Fruit fly (Drosophila melanogaster): ENCODE results near the gene Ppm1.

Ppm1 gene

DNA sequence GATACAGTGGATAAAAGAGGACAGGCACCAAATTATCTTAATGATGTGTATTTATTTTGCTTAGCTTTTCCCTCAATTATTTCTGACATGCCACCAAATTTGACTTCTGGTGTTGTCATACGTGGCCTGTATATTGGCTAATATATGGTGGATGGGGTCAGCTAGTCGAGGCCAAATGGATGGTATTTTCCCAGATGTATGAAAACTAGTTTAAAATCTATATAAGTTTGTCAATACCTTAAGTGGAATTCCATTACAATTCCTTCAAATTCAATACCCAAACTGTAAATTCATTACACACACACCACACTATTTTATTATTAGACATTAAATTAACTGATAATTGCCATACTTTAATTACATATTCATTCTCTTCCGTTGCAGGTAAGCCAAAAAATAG lies 29.3 kb upstream of the Ppm1 start:
- no peak for TF ChIP-seq dl (GFP tag; optimal IDR thresholded peaks at IDR 0.05; ENCODE audit: insufficient read depth in 1 of 2, partially characterized antibody in 2 of 2)
- no peak for TF ChIP-seq ey (GFP tag; optimal IDR thresholded peaks at IDR 0.05)
- no peak for TF ChIP-seq brk (GFP tag; optimal IDR thresholded peaks at IDR 0.05)
- no peak for TF ChIP-seq CG9705 (GFP tag; optimal IDR thresholded peaks at IDR 0.05)
- TF ChIP-seq sage (GFP tag; optimal IDR thresholded peaks at IDR 0.05), result no peak
- TF ChIP-seq N (GFP tag; optimal IDR thresholded peaks at IDR 0.05), result no peak
- no peak for TF ChIP-seq sv (GFP tag; optimal IDR thresholded peaks at IDR 0.05)
- no peak for TF ChIP-seq foxo (GFP tag; optimal IDR thresholded peaks at IDR 0.05)
- no peak for TF ChIP-seq Jra (GFP tag; optimal IDR thresholded peaks at IDR 0.05)
- TF ChIP-seq tai (GFP tag; optimal IDR thresholded peaks at IDR 0.05), result no peak
- TF ChIP-seq psq (GFP tag; optimal IDR thresholded peaks at IDR 0.05), result no peak
- TF ChIP-seq Hnf4 (GFP tag; optimal IDR thresholded peaks at IDR 0.05), result no peak
- no peak for TF ChIP-seq Vsx2 (GFP tag; optimal IDR thresholded peaks at IDR 0.05; ENCODE audit: partially characterized antibody)
- no peak for TF ChIP-seq usp (GFP tag; optimal IDR thresholded peaks at IDR 0.05)
- TF ChIP-seq Hr78 (GFP tag; optimal IDR thresholded peaks at IDR 0.05), result no peak
- no peak for TF ChIP-seq CrebA (GFP tag; optimal IDR thresholded peaks at IDR 0.05; ENCODE audit: borderline replicate concordance)
- no peak for TF ChIP-seq h (GFP tag; optimal IDR thresholded peaks at IDR 0.05)
- no peak for TF ChIP-seq Abd-B (GFP tag; optimal IDR thresholded peaks at IDR 0.05)
- TF ChIP-seq rgr (GFP tag; optimal IDR thresholded peaks at IDR 0.05), result no peak
- TF ChIP-seq CG32264 (GFP tag; optimal IDR thresholded peaks at IDR 0.05), result no peak

dm6 chr3L:552446-552845 lies 28.7 kb upstream of the Ppm1 start:
- TF ChIP-seq Jra (GFP tag; optimal IDR thresholded peaks at IDR 0.05) (no peak), CrebA (GFP tag; optimal IDR thresholded peaks at IDR 0.05; ENCODE audit: borderline replicate concordance) (no peak), Myc (optimal IDR thresholded peaks at IDR 0.05) (no peak), Rel (GFP tag; optimal IDR thresholded peaks at IDR 0.05) (no peak), Rel (tag; optimal IDR thresholded peaks at IDR 0.05) (peak; percentile 32), woc (GFP tag; optimal IDR thresholded peaks at IDR 0.05) (peak; percentile 75), psq (GFP tag; optimal IDR thresholded peaks at IDR 0.05) (no peak)

dm6 chr3L:552950-553349 lies 28.2 kb upstream of the Ppm1 start:
- TF ChIP-seq woc (GFP tag; optimal IDR thresholded peaks at IDR 0.05), result peak; percentile 85
- no peak for TF ChIP-seq dl (GFP tag; optimal IDR thresholded peaks at IDR 0.05; ENCODE audit: insufficient read depth in 1 of 2, partially characterized antibody in 2 of 2)
- TF ChIP-seq Hr78 (GFP tag; optimal IDR thresholded peaks at IDR 0.05), result no peak
- TF ChIP-seq h (GFP tag; optimal IDR thresholded peaks at IDR 0.05), result peak; percentile 95
- TF ChIP-seq br (GFP tag; optimal IDR thresholded peaks at IDR 0.05), result peak; percentile 94
- peak; percentile 44 for TF ChIP-seq Rel (GFP tag; optimal IDR thresholded peaks at IDR 0.05)
- TF ChIP-seq Rel (tag; optimal IDR thresholded peaks at IDR 0.05), result peak; percentile 71
- TF ChIP-seq ey (GFP tag; optimal IDR thresholded peaks at IDR 0.05), result peak; percentile 93
- TF ChIP-seq Hr83 (GFP tag; optimal IDR thresholded peaks at IDR 0.05; ENCODE audit: poor library complexity, severe bottlenecking), result peak; percentile 66
- no peak for TF ChIP-seq usp (GFP tag; optimal IDR thresholded peaks at IDR 0.05)
- no peak for TF ChIP-seq lola (GFP tag; optimal IDR thresholded peaks at IDR 0.05)
- TF ChIP-seq psq (GFP tag; optimal IDR thresholded peaks at IDR 0.05), result peak; percentile 84
- peak; percentile 87 for TF ChIP-seq tai (GFP tag; optimal IDR thresholded peaks at IDR 0.05)
- peak; percentile 66 for TF ChIP-seq CG9705 (GFP tag; optimal IDR thresholded peaks at IDR 0.05)
- peak; percentile 83 for TF ChIP-seq sage (GFP tag; optimal IDR thresholded peaks at IDR 0.05)
- peak; percentile 50 for TF ChIP-seq GATAd (GFP tag; optimal IDR thresholded peaks at IDR 0.05)
- TF ChIP-seq CrebA (GFP tag; optimal IDR thresholded peaks at IDR 0.05; ENCODE audit: borderline replicate concordance), result peak; percentile 71
- no peak for TF ChIP-seq Vsx2 (GFP tag; optimal IDR thresholded peaks at IDR 0.05; ENCODE audit: partially characterized antibody)
- TF ChIP-seq Jra (GFP tag; optimal IDR thresholded peaks at IDR 0.05), result peak; percentile 85
- peak; percentile 94 for TF ChIP-seq rgr (GFP tag; optimal IDR thresholded peaks at IDR 0.05)
- TF ChIP-seq Dif (GFP tag; optimal IDR thresholded peaks at IDR 0.05; ENCODE audit: partially characterized antibody), result no peak
- peak; percentile 93 for TF ChIP-seq Hnf4 (GFP tag; optimal IDR thresholded peaks at IDR 0.05)
- no peak for TF ChIP-seq pan (optimal IDR thresholded peaks at IDR 0.05)
- TF ChIP-seq foxo (GFP tag; optimal IDR thresholded peaks at IDR 0.05), result peak; percentile 77 to 93
- peak; percentile 85 for TF ChIP-seq CG32264 (GFP tag; optimal IDR thresholded peaks at IDR 0.05)
- no peak for TF ChIP-seq Abd-B (GFP tag; optimal IDR thresholded peaks at IDR 0.05)
- peak; percentile 80 for TF ChIP-seq dmrt93B (GFP tag; optimal IDR thresholded peaks at IDR 0.05)
- TF ChIP-seq dsf (GFP tag; optimal IDR thresholded peaks at IDR 0.05; ENCODE audit: borderline replicate concordance), result no peak
- peak; percentile 91 for TF ChIP-seq Sp1 (GFP tag; optimal IDR thresholded peaks at IDR 0.05)
- no peak for TF ChIP-seq Myc (optimal IDR thresholded peaks at IDR 0.05)
- peak; percentile 90 for TF ChIP-seq HLH106 (tag; optimal IDR thresholded peaks at IDR 0.05)
- TF ChIP-seq N (GFP tag; optimal IDR thresholded peaks at IDR 0.05), result no peak
- peak; percentile 66 for TF ChIP-seq brk (GFP tag; optimal IDR thresholded peaks at IDR 0.05)
- peak; percentile 89 for TF ChIP-seq OdsH (GFP tag; optimal IDR thresholded peaks at IDR 0.05)
- no peak for TF ChIP-seq Dfd (GFP tag; optimal IDR thresholded peaks at IDR 0.05)
- peak; percentile 51 for TF ChIP-seq jim (GFP tag; optimal IDR thresholded peaks at IDR 0.05)
- peak; percentile 92 for TF ChIP-seq fru (GFP tag; optimal IDR thresholded peaks at IDR 0.05)
- peak; percentile 49 for TF ChIP-seq sv (GFP tag; optimal IDR thresholded peaks at IDR 0.05)
- TF ChIP-seq Mio (GFP tag; optimal IDR thresholded peaks at IDR 0.05), result peak; percentile 53

Data from whole organism, wandering third instar larva.